Worm (Caenorhabditis elegans): Measurements from ENCODE around the gene srx-130.

DNA sequence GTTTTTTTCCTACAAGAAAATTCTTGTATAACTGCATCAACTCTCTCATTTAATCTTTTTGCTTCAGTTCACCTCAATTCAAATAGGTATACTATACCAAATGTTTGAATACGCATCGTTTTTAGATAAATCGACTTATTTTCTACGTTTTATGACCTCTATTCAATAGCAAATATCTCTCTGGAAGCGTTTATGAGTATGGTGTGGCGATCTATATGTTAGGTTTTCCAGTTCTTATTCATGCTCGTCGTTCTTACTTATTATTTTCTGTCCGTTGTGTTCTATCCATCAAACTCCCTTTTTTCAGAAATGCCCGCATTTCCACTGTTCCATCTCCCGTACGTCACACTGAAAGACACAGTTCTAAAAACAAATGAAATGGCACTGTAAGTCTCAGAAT lies 37.4 kb downstream of the srx-130 start, which contains the start of gene T22G5.3:
- TF ChIP-seq ama-1 (optimal IDR thresholded peaks at IDR 0.05) (no peak), tra-4 (tag; optimal IDR thresholded peaks at IDR 0.05) (no peak), B0310.2 (tag; optimal IDR thresholded peaks at IDR 0.05) (no peak), ceh-36 (tag; optimal IDR thresholded peaks at IDR 0.05) (no peak), pes-1 (GFP tag; IDR thresholded peaks at IDR 0.05) (no peak), hmg-4 (GFP tag; optimal IDR thresholded peaks at IDR 0.05) (no peak), aly-1 (tag; optimal IDR thresholded peaks at IDR 0.05) (no peak), flt-1 (GFP tag; IDR thresholded peaks at IDR 0.05) (no peak), hnd-1 (tag; optimal IDR thresholded peaks at IDR 0.05) (no peak), tbx-11 (GFP tag; IDR thresholded peaks at IDR 0.05) (no peak)

Measured in whole organism, early embryonic.